Fruit fly (Drosophila melanogaster) whole organism, prepupa: ENCODE data around the gene Vha36-3.

Experiments
- Blimp-1 ChIP-seq: fragments of 200-800 bp; sonication (Bioruptor generic); optimal IDR thresholded peaks from 3 replicates; lab custom pipeline; 2017; ENCODE audit warnings: missing biosample characterization, missing genetic modification characterization, mild to moderate bottlenecking, moderate library complexity, missing genetic modification reagents
- CG10631 ChIP-seq: fragments of 200-800 bp; sonication (Bioruptor generic); optimal IDR thresholded peaks from 2 replicates; lab custom pipeline; 2016; ENCODE audit warnings: missing biosample characterization, missing genetic modification characterization
- CG10669 ChIP-seq: fragments of 200-800 bp; sonication (Bioruptor generic); optimal IDR thresholded peaks from 3 replicates; lab custom pipeline; 2018; ENCODE audit warnings: missing biosample characterization, mild to moderate bottlenecking, missing genetic modification characterization, moderate library complexity
- CG15336 ChIP-seq: fragments of 200-800 bp; sonication (Bioruptor generic); IDR thresholded peaks from 2 replicates; pipeline ENCODE4 v1.3.6; 2022; ENCODE audit warnings: missing biosample characterization, missing genetic modification characterization
- CG32006 ChIP-seq: fragments of 200-800 bp; sonication (Bioruptor generic); optimal IDR thresholded peaks from 3 replicates; lab custom pipeline; 2017; ENCODE audit warnings: missing biosample characterization, mild to moderate bottlenecking, missing genetic modification characterization
- CG34406 ChIP-seq: fragments of 200-800 bp; sonication (Bioruptor generic); optimal IDR thresholded peaks from 3 replicates; lab custom pipeline; 2016; ENCODE audit warnings: missing biosample characterization, missing genetic modification characterization
- CG4318 ChIP-seq: fragments of 200-800 bp; sonication (Bioruptor generic); optimal IDR thresholded peaks from 3 replicates; lab custom pipeline; 2017; ENCODE audit warnings: missing biosample characterization, mild to moderate bottlenecking, missing genetic modification characterization
- CG6163 ChIP-seq: fragments of 200-800 bp; sonication (Bioruptor generic); IDR thresholded peaks from 3 replicates; pipeline ENCODE4 v1.3.6; 2022; ENCODE audit warnings: missing biosample characterization, missing genetic modification characterization
- CG6792 ChIP-seq: fragments of 200-800 bp; sonication (Bioruptor generic); optimal IDR thresholded peaks from 3 replicates; lab custom pipeline; 2016; ENCODE audit warnings: missing biosample characterization, missing genetic modification characterization
- CG6854 ChIP-seq: fragments of 200-800 bp; sonication (Bioruptor generic); optimal IDR thresholded peaks from 2 replicates; lab custom pipeline; 2017; ENCODE audit warnings: missing biosample characterization, mild to moderate bottlenecking, missing genetic modification characterization
- CG8632 ChIP-seq: fragments of 200-800 bp; sonication (Bioruptor generic); optimal IDR thresholded peaks from 3 replicates; lab custom pipeline; 2016; ENCODE audit warnings: missing biosample characterization, missing genetic modification characterization
- Eip75B ChIP-seq: fragments of 200-800 bp; sonication (Bioruptor generic); optimal IDR thresholded peaks from 3 replicates; lab custom pipeline; 2016; ENCODE audit warnings: missing biosample characterization, missing genetic modification characterization
- Eip78C ChIP-seq: fragments of 200-800 bp; sonication (Bioruptor generic); peaks from one replicate; lab custom pipeline; 2016; ENCODE audit warnings: missing biosample characterization, missing genetic modification characterization
- Eip93F ChIP-seq: fragments of 200-800 bp; sonication (Bioruptor generic); optimal IDR thresholded peaks from 2 replicates; lab custom pipeline; 2016; ENCODE audit warnings: missing biosample characterization, mild to moderate bottlenecking, missing genetic modification characterization
- Ets21C ChIP-seq: fragments of 200-800 bp; sonication (Bioruptor generic); optimal IDR thresholded peaks from 3 replicates; lab custom pipeline; 2016; ENCODE audit warnings: missing biosample characterization, missing genetic modification characterization
- Gug ChIP-seq: fragments of 200-800 bp; sonication (Bioruptor generic); IDR thresholded peaks from 2 replicates; pipeline ENCODE4 v1.3.6; 2022; ENCODE audit warnings: missing biosample characterization, missing genetic modification characterization
- Hr38 ChIP-seq: sonication (Bioruptor generic); optimal IDR thresholded peaks from 2 replicates; lab custom pipeline; 2016; ENCODE audit warnings: missing biosample characterization, missing genetic modification characterization
- Hr39 ChIP-seq: fragments of 200-800 bp; sonication (Bioruptor generic); optimal IDR thresholded peaks from 2 replicates; lab custom pipeline; 2016; ENCODE audit warnings: missing biosample characterization, missing genetic modification characterization
- Hr4 ChIP-seq: fragments of 200-800 bp; sonication (Bioruptor generic); optimal IDR thresholded peaks from 3 replicates; lab custom pipeline; 2016; ENCODE audit warnings: missing biosample characterization, missing genetic modification characterization
- Lpt ChIP-seq: fragments of 200-800 bp; sonication (Bioruptor generic); optimal IDR thresholded peaks from 3 replicates; lab custom pipeline; 2016; ENCODE audit warnings: missing biosample characterization, missing genetic modification characterization
- Met ChIP-seq: fragments of 200-800 bp; sonication (Bioruptor generic); optimal IDR thresholded peaks from 3 replicates; lab custom pipeline; 2016; ENCODE audit warnings: missing biosample characterization, missing genetic modification characterization
- Smox ChIP-seq: fragments of 200-800 bp; sonication (Bioruptor generic); optimal IDR thresholded peaks from 3 replicates; lab custom pipeline; 2016; ENCODE audit warnings: missing biosample characterization, missing genetic modification characterization
- Sox102F ChIP-seq: fragments of 200-800 bp; sonication (Bioruptor generic); optimal IDR thresholded peaks from 2 replicates; lab custom pipeline; 2016; ENCODE audit warnings: missing biosample characterization, mild to moderate bottlenecking, missing genetic modification characterization
- Sox14 ChIP-seq: fragments of 200-800 bp; sonication (Bioruptor generic); optimal IDR thresholded peaks from 3 replicates; lab custom pipeline; 2016; ENCODE audit warnings: missing biosample characterization, missing genetic modification characterization
- Sox15 ChIP-seq: fragments of 200-800 bp; sonication (Bioruptor generic); optimal IDR thresholded peaks from 3 replicates; lab custom pipeline; 2016; ENCODE audit warnings: missing biosample characterization, missing genetic modification characterization
- achi ChIP-seq: fragments of 200-800 bp; sonication (Bioruptor generic); optimal IDR thresholded peaks from 3 replicates; lab custom pipeline; 2016; ENCODE audit warnings: missing biosample characterization, missing genetic modification characterization
- acj6 ChIP-seq: fragments of 200-800 bp; sonication (Bioruptor generic); optimal IDR thresholded peaks from 3 replicates; lab custom pipeline; 2016; ENCODE audit warnings: missing biosample characterization, missing genetic modification characterization
- cyc ChIP-seq: fragments of 200-800 bp; sonication (Bioruptor generic); optimal IDR thresholded peaks from 3 replicates; lab custom pipeline; 2016; ENCODE audit warnings: missing biosample characterization, missing genetic modification characterization
- dac ChIP-seq: fragments of 200-800 bp; sonication (Bioruptor generic); optimal IDR thresholded peaks from 2 replicates; lab custom pipeline; 2017; ENCODE audit warnings: missing biosample characterization, mild to moderate bottlenecking, missing genetic modification characterization
- dsx ChIP-seq: fragments of 200-800 bp; optimal IDR thresholded peaks from 3 replicates; lab custom pipeline; 2019; ENCODE audit warnings: missing biosample characterization, mild to moderate bottlenecking, missing genetic modification characterization, moderate library complexity; ENCODE audit not compliant: poor library complexity, severe bottlenecking
- eg ChIP-seq: fragments of 200-800 bp; sonication (Bioruptor generic); IDR thresholded peaks from 3 replicates; pipeline ENCODE4 v1.3.6; 2022; ENCODE audit warnings: missing biosample characterization, missing genetic modification characterization
- fd59A ChIP-seq: fragments of 200-800 bp; sonication (Bioruptor generic); optimal IDR thresholded peaks from 2 replicates; lab custom pipeline; 2017; ENCODE audit warnings: missing biosample characterization, mild to moderate bottlenecking, missing genetic modification characterization, missing genetic modification reagents
- fkh ChIP-seq: fragments of 200-800 bp; sonication (Bioruptor generic); optimal IDR thresholded peaks from 3 replicates; lab custom pipeline; 2017; ENCODE audit warnings: missing biosample characterization, mild to moderate bottlenecking, missing genetic modification characterization, moderate library complexity
- lz ChIP-seq: fragments of 200-800 bp; sonication (Bioruptor generic); optimal IDR thresholded peaks from 3 replicates; lab custom pipeline; 2016; ENCODE audit warnings: missing biosample characterization, missing genetic modification characterization
- net ChIP-seq: fragments of 200-800 bp; sonication (Bioruptor generic); optimal IDR thresholded peaks from 3 replicates; lab custom pipeline; 2016; ENCODE audit warnings: missing biosample characterization, missing genetic modification characterization
- pdm3 ChIP-seq: fragments of 200-800 bp; sonication (Bioruptor generic); optimal IDR thresholded peaks from 3 replicates; lab custom pipeline; 2016; ENCODE audit warnings: missing biosample characterization, missing genetic modification characterization
- salr ChIP-seq, 2 experiments: fragments of 200-800 bp; sonication (Bioruptor generic); optimal IDR thresholded peaks; 3 replicates each; lab custom pipeline; 2016 to 2018; ENCODE audit warnings: missing biosample characterization in 2 of 2, missing genetic modification characterization in 2 of 2, mild to moderate bottlenecking in 1 of 2
- spab ChIP-seq: fragments of 200-800 bp; sonication (Bioruptor generic); optimal IDR thresholded peaks from 2 replicates; lab custom pipeline; 2017; ENCODE audit warnings: missing biosample characterization, mild to moderate bottlenecking, missing genetic modification characterization, missing genetic modification reagents
- ss ChIP-seq, 2 experiments: fragments of 200-800 bp; sonication (Bioruptor generic); optimal IDR thresholded peaks; 2 replicates in 1 of 2; 3 replicates in 1 of 2; lab custom pipeline; 2017 to 2018; ENCODE audit warnings: mild to moderate bottlenecking in 2 of 2, missing biosample characterization in 2 of 2, missing genetic modification characterization in 2 of 2, moderate library complexity in 1 of 2
- svp ChIP-seq: fragments of 200-800 bp; sonication (Bioruptor generic); peaks from one replicate; lab custom pipeline; 2016; ENCODE audit warnings: missing biosample characterization, missing genetic modification characterization
- topi ChIP-seq: fragments of 200-800 bp; sonication (Bioruptor generic); optimal IDR thresholded peaks from 3 replicates; lab custom pipeline; 2016; ENCODE audit warnings: missing biosample characterization, missing genetic modification characterization
- vri ChIP-seq: fragments of 200-800 bp; sonication (Bioruptor generic); optimal IDR thresholded peaks from 3 replicates; lab custom pipeline; 2016; ENCODE audit warnings: missing biosample characterization, mild to moderate bottlenecking, missing genetic modification characterization

The Vha36-3 gene

dm6 chrX:2533843-2534473 lies 46.4 kb downstream of the Vha36-3 start (continued):
- TF ChIP-seq CG34406 (GFP tag; lab: Kevin White, UChicago) (peak; percentile 16), CG6792 (GFP tag; lab: Kevin White, UChicago) (peak; percentile 28), svp (peak; percentile 64), achi (GFP tag; lab: Kevin White, UChicago) (peak; percentile 65), acj6 (peak; percentile 51), Ets21C (peak; percentile 3), cyc (GFP tag; lab: Kevin White, UChicago) (peak; percentile 46), ss (GFP tag; optimal IDR thresholded peaks at IDR 0.05; lab: Kevin White, UChicago) (peak; percentile 53 to 71), Eip75B (peak; percentile 42), CG6854 (GFP tag; lab: Kevin White, UChicago) (no peak), Eip78C (GFP tag; lab: Kevin White, UChicago) (peak; percentile 84), Hr38 (peak; percentile 56), topi (GFP tag; lab: Kevin White, UChicago) (peak; percentile 23), Met (GFP tag; lab: Kevin White, UChicago) (peak; percentile 29), CG10669 (peak; percentile 57), dsx (GFP tag; lab: Kevin White, UChicago) (peak; percentile 44), CG10631 (GFP tag; lab: Kevin White, UChicago) (peak; percentile 73), Hr39 (GFP tag; lab: Kevin White, UChicago) (peak; percentile 38), Sox14 (GFP tag; lab: Kevin White, UChicago) (peak; percentile 59), Blimp-1 (no peak), CG32006 (peak; percentile 88), spab (GFP tag; lab: Kevin White, UChicago) (peak; percentile 57), Sox102F (GFP tag; lab: Kevin White, UChicago) (peak; percentile 30), CG8632 (peak; percentile 6), CG15336 (GFP tag; lab: Robert Waterston, UW) (peak; percentile 90), Lpt (GFP tag; lab: Kevin White, UChicago) (peak; percentile 62), CG4318 (GFP tag; lab: Kevin White, UChicago) (peak; percentile 78), fd59A (GFP tag; lab: Kevin White, UChicago) (peak; percentile 49), Hr4 (GFP tag; lab: Kevin White, UChicago) (peak; percentile 81), Gug (GFP tag; lab: Robert Waterston, UW) (peak; percentile 83), pdm3 (GFP tag; lab: Kevin White, UChicago) (peak; percentile 79), salr (GFP tag; optimal IDR thresholded peaks at IDR 0.05; lab: Kevin White, UChicago) (peak; percentile 61 to 65), CG6163 (GFP tag; lab: Robert Waterston, UW) (peak; percentile 93), vri (GFP tag; lab: Kevin White, UChicago) (no peak), dac (peak; percentile 78), Smox (GFP tag; lab: Kevin White, UChicago) (peak; percentile 11), lz (GFP tag; lab: Kevin White, UChicago) (peak; percentile 39)

dm6 chrX:2531280-2531807 lies 49.0 kb downstream of the Vha36-3 start:
- TF ChIP-seq Eip93F (no peak), eg (GFP tag; lab: Robert Waterston, UW) (no peak), svp (peak; percentile 64), lz (GFP tag; lab: Kevin White, UChicago) (no peak), CG8632 (no peak), fkh (GFP tag; lab: Kevin White, UChicago) (no peak), CG6854 (GFP tag; lab: Kevin White, UChicago) (no peak), net (GFP tag; lab: Kevin White, UChicago) (no peak), Sox15 (no peak)
